Fruit fly (Drosophila melanogaster) whole organism, pupa: ENCODE results near the gene CG3631.

Source experiments
- CG10348 ChIP-seq: fragments of 200-800 bp; sonication (Bioruptor generic); IDR thresholded peaks from 2 replicates; pipeline ENCODE4 v1.3.6; 2022; ENCODE audit warnings: missing biosample characterization, missing genetic modification characterization
- CG12605 ChIP-seq: fragments of 200-800 bp; sonication (Bioruptor generic); IDR thresholded peaks from 2 replicates; pipeline ENCODE4 v1.3.6; 2022; ENCODE audit warnings: missing biosample characterization, missing genetic modification characterization
- CG13204 ChIP-seq: fragments of 200-800 bp; sonication (Bioruptor generic); optimal IDR thresholded peaks from 2 replicates; lab custom pipeline; 2018; ENCODE audit warnings: missing biosample characterization, mild to moderate bottlenecking, missing genetic modification characterization, moderate library complexity
- CG14655 ChIP-seq: fragments of 200-800 bp; sonication (Bioruptor generic); optimal IDR thresholded peaks from 3 replicates; lab custom pipeline; 2017; ENCODE audit warnings: mild to moderate bottlenecking, missing biosample characterization, missing genetic modification reagents, missing genetic modification characterization
- CG15710 ChIP-seq: fragments of 200-800 bp; sonication (Bioruptor generic); optimal IDR thresholded peaks from 2 replicates; lab custom pipeline; 2018; ENCODE audit warnings: missing biosample characterization, mild to moderate bottlenecking, missing genetic modification characterization, moderate library complexity
- CG17806 ChIP-seq: fragments of 200-800 bp; sonication (Bioruptor generic); optimal IDR thresholded peaks from 2 replicates; lab custom pipeline; 2018; ENCODE audit warnings: missing biosample characterization, mild to moderate bottlenecking, missing genetic modification characterization, moderate library complexity
- CG32121 ChIP-seq: fragments of 200-800 bp; sonication (Bioruptor generic); IDR thresholded peaks from 2 replicates; pipeline ENCODE4 v1.3.6; 2022; ENCODE audit warnings: missing biosample characterization, missing genetic modification characterization
- CG34367 ChIP-seq: fragments of 200-800 bp; sonication (Bioruptor generic); optimal IDR thresholded peaks from 2 replicates; lab custom pipeline; 2018; ENCODE audit warnings: missing biosample characterization, mild to moderate bottlenecking, missing genetic modification characterization
- CG4496 ChIP-seq: fragments of 200-800 bp; sonication (Bioruptor generic); IDR thresholded peaks from 3 replicates; pipeline ENCODE4 v1.3.6; 2022; ENCODE audit warnings: missing biosample characterization, missing genetic modification characterization
- CG8159 ChIP-seq: fragments of 200-800 bp; sonication (Bioruptor generic); optimal IDR thresholded peaks from 3 replicates; lab custom pipeline; 2018; ENCODE audit warnings: missing biosample characterization, mild to moderate bottlenecking, missing genetic modification characterization, moderate library complexity
- CG8301 ChIP-seq: fragments of 200-800 bp; sonication (Bioruptor generic); optimal IDR thresholded peaks from 2 replicates; lab custom pipeline; 2018; ENCODE audit warnings: missing biosample characterization, mild to moderate bottlenecking, missing genetic modification characterization
- CG9948 ChIP-seq: fragments of 200-800 bp; sonication (Bioruptor generic); optimal IDR thresholded peaks from 2 replicates; lab custom pipeline; 2018; ENCODE audit warnings: missing biosample characterization, mild to moderate bottlenecking, missing genetic modification characterization, moderate library complexity
- D1 ChIP-seq: fragments of 200-800 bp; sonication (Bioruptor generic); optimal IDR thresholded peaks from 2 replicates; lab custom pipeline; 2018; ENCODE audit warnings: missing biosample characterization, mild to moderate bottlenecking, missing genetic modification characterization, moderate library complexity
- EcR ChIP-seq: fragments of 200-800 bp; sonication (Bioruptor generic); optimal IDR thresholded peaks from 3 replicates; lab custom pipeline; 2019; ENCODE audit warnings: missing biosample characterization, missing genetic modification characterization, mild to moderate bottlenecking, moderate library complexity, missing genetic modification reagents
- Ets98B ChIP-seq: fragments of 200-800 bp; sonication (Bioruptor generic); IDR thresholded peaks from 2 replicates; pipeline ENCODE4 v1.3.6; 2022; ENCODE audit warnings: missing biosample characterization, missing genetic modification characterization
- Pif1A ChIP-seq: fragments of 200-800 bp; sonication (Bioruptor generic); optimal IDR thresholded peaks from 3 replicates; lab custom pipeline; 2016; ENCODE audit warnings: missing biosample characterization, missing genetic modification characterization
- Pif1B ChIP-seq: fragments of 200-800 bp; sonication (Bioruptor generic); optimal IDR thresholded peaks from 3 replicates; lab custom pipeline; 2016; ENCODE audit warnings: missing biosample characterization, missing genetic modification characterization
- Snoo ChIP-seq: fragments of 200-800 bp; sonication (Bioruptor generic); optimal IDR thresholded peaks from 3 replicates; lab custom pipeline; 2017; ENCODE audit warnings: missing biosample characterization, mild to moderate bottlenecking, missing genetic modification characterization, inconsistent platforms
- fd96Ca ChIP-seq: fragments of 200-800 bp; sonication (Bioruptor generic); IDR thresholded peaks from 3 replicates; pipeline ENCODE4 v1.3.6; 2022; ENCODE audit warnings: missing biosample characterization, missing genetic modification characterization
- gl ChIP-seq: fragments of 200-800 bp; sonication (Bioruptor generic); optimal IDR thresholded peaks from 2 replicates; lab custom pipeline; 2018; ENCODE audit warnings: missing biosample characterization, mild to moderate bottlenecking, missing genetic modification characterization
- rn ChIP-seq: fragments of 200-800 bp; sonication (Bioruptor generic); IDR thresholded peaks from 2 replicates; pipeline ENCODE4 v1.3.6; 2022; ENCODE audit warnings: missing biosample characterization, missing genetic modification characterization

The CG3631 gene

dm6 chr3R:14847844-14848243 lies 31.4 kb upstream of the CG3631 start:
- TF ChIP-seq CG8159 (tag; lab: Kevin White, UChicago) (peak; percentile 66), Pif1A (GFP tag; lab: Kevin White, UChicago) (peak; percentile 52), CG9948 (tag; lab: Kevin White, UChicago) (peak; percentile 57), Snoo (no peak), CG17806 (peak; percentile 69), CG15710 (tag; lab: Kevin White, UChicago) (peak; percentile 59), rn (GFP tag; lab: Robert Waterston, UW) (no peak), gl (no peak), CG8301 (tag; lab: Kevin White, UChicago) (peak; percentile 50), EcR (no peak), Ets98B (GFP tag; lab: Robert Waterston, UW) (no peak), D1 (tag; lab: Kevin White, UChicago) (peak; percentile 41), CG14655 (GFP tag; lab: Kevin White, UChicago) (peak; percentile 68), CG32121 (no peak), Pif1B (peak; percentile 59), CG34367 (tag; lab: Kevin White, UChicago) (peak; percentile 39), CG10348 (GFP tag; lab: Robert Waterston, UW) (no peak), CG12605 (GFP tag; lab: Robert Waterston, UW) (no peak), CG13204 (GFP tag; lab: Kevin White, UChicago) (no peak), fd96Ca (GFP tag; lab: Robert Waterston, UW) (no peak), CG4496 (GFP tag; lab: Robert Waterston, UW) (no peak)
- TF ChIP-seq, all 21 proteins: peak for 10

dm6 chr3R:14852610-14853009 lies 26.6 kb upstream of the CG3631 start:
- TF ChIP-seq CG13204 (GFP tag; lab: Kevin White, UChicago) (peak; percentile 53), CG34367 (tag; lab: Kevin White, UChicago) (no peak), CG10348 (GFP tag; lab: Robert Waterston, UW) (no peak), CG8301 (tag; lab: Kevin White, UChicago) (no peak), EcR (peak; percentile 75), CG14655 (GFP tag; lab: Kevin White, UChicago) (no peak), CG15710 (tag; lab: Kevin White, UChicago) (peak; percentile 21), CG9948 (tag; lab: Kevin White, UChicago) (no peak), CG8159 (tag; lab: Kevin White, UChicago) (peak; percentile 2), Ets98B (GFP tag; lab: Robert Waterston, UW) (no peak), CG4496 (GFP tag; lab: Robert Waterston, UW) (no peak), CG17806 (no peak), Pif1A (GFP tag; lab: Kevin White, UChicago) (no peak), Snoo (no peak), fd96Ca (GFP tag; lab: Robert Waterston, UW) (no peak), gl (no peak)

dm6 chr3R:14853767-14854191 lies 25.5 kb upstream of the CG3631 start:
- TF ChIP-seq CG17806: peak; percentile 0
- TF ChIP-seq CG12605 (GFP tag; lab: Robert Waterston, UW): peak; percentile 54
- no peak for TF ChIP-seq fd96Ca (GFP tag; lab: Robert Waterston, UW)
- no peak for TF ChIP-seq D1 (tag; lab: Kevin White, UChicago)
- TF ChIP-seq CG13204 (GFP tag; lab: Kevin White, UChicago): peak; percentile 59
- TF ChIP-seq CG15710 (tag; lab: Kevin White, UChicago): no peak
- no peak for TF ChIP-seq CG10348 (GFP tag; lab: Robert Waterston, UW)
- peak; percentile 61 for TF ChIP-seq gl
- TF ChIP-seq CG32121: peak; percentile 53
- TF ChIP-seq CG4496 (GFP tag; lab: Robert Waterston, UW): peak; percentile 86
- TF ChIP-seq CG34367 (tag; lab: Kevin White, UChicago): peak; percentile 18
- peak; percentile 46 for TF ChIP-seq CG8301 (tag; lab: Kevin White, UChicago)
- TF ChIP-seq Pif1A (GFP tag; lab: Kevin White, UChicago): peak; percentile 77
- no peak for TF ChIP-seq CG9948 (tag; lab: Kevin White, UChicago)
- TF ChIP-seq Pif1B: peak; percentile 76
- TF ChIP-seq Ets98B (GFP tag; lab: Robert Waterston, UW): peak; percentile 74
- peak; percentile 52 for TF ChIP-seq EcR
- TF ChIP-seq rn (GFP tag; lab: Robert Waterston, UW): no peak
- TF ChIP-seq CG14655 (GFP tag; lab: Kevin White, UChicago): peak; percentile 35
- peak; percentile 51 for TF ChIP-seq Snoo
- TF ChIP-seq CG8159 (tag; lab: Kevin White, UChicago): no peak

dm6 chr3R:14864819-14865218 lies 14.4 kb upstream of the CG3631 start:
- no peak for TF ChIP-seq CG15710 (tag; lab: Kevin White, UChicago)

- TF ChIP-seq CG12605 (GFP tag; lab: Robert Waterston, UW) (peak; percentile 37; the same call in 1 of the 2 replicates), Ets98B (GFP tag; lab: Robert Waterston, UW) (no peak)
- TF ChIP-seq, all 21 proteins: peak for 1
These were observed 5.9 kb upstream of the CG3631 start for dm6 chr3R:14873345-14873744.

dm6 chr3R:14875274-14875964 lies 3.8 kb upstream of the CG3631 start, which contains the start of gene btsz:
btsz (minus strand) TSS chr3R:14875488.
- TF ChIP-seq Pif1B: no peak
